Worm (Caenorhabditis elegans): ENCODE results near the gene Y75D11A.3.

DNA sequence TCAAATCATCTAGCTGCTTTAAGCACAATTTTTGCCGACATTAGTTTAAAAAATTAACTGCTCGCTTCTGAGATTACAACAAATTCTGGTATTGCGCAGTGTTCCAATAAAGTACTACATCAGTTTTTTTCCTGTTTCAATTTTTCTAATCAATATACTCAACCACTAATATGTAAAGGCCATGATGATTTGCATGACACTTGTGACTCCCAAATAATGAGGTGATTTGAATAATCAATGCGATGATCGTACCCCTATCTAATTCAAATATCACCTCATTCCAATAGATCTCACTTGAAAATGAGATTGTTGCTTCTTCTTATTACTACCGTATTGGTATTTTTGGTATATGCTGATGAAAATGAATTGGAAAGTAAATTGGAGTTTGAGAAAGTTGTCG, 19.0 kb downstream of the Y75D11A.3 start, which contains the start of gene F07G6.2:
- TF ChIP-seq pqm-1 (tag; optimal IDR thresholded peaks at IDR 0.05), result no peak
- no peak for TF ChIP-seq fkh-6 (tag; optimal IDR thresholded peaks at IDR 0.05)
- TF ChIP-seq fkh-10 (GFP tag; optimal IDR thresholded peaks at IDR 0.05), result no peak
- TF ChIP-seq lin-11 (tag; optimal IDR thresholded peaks at IDR 0.05), result no peak
- TF ChIP-seq syd-9 (tag; optimal IDR thresholded peaks at IDR 0.05), result no peak
- no peak for TF ChIP-seq fax-1 (tag; optimal IDR thresholded peaks at IDR 0.05)
- no peak for TF ChIP-seq zip-5 (tag; optimal IDR thresholded peaks at IDR 0.05)
- TF ChIP-seq sox-4 (tag; optimal IDR thresholded peaks at IDR 0.05), result no peak
- TF ChIP-seq pros-1 (tag; optimal IDR thresholded peaks at IDR 0.05), result no peak

Data from whole organism, late embryonic.